Worm (Caenorhabditis elegans) whole organism, late embryonic: ENCODE results near the gene rpl-20.
A peak's percentile ranks its signal among the peaks of the same experiment; 100 is the strongest.

Experiments used
- F13H6.1 ChIP-seq: sonication (generic microtip); optimal IDR thresholded peaks from 2 replicates; lab custom pipeline; 2016; ENCODE audit warnings: missing genetic modification characterization, missing compliant biosample characterization
- K09A11.1 ChIP-seq: sonication (generic microtip); optimal IDR thresholded peaks from 2 replicates; lab custom pipeline; 2017; ENCODE audit warnings: antibody characterized with exemption, mild to moderate bottlenecking, missing genetic modification characterization, missing compliant biosample characterization; ENCODE audit not compliant: insufficient read depth
- ama-1 ChIP-seq: fragments of 150-350 bp; optimal IDR thresholded peaks from 2 replicates; lab custom pipeline; 2014
- ceh-14 ChIP-seq: sonication (generic microtip); optimal IDR thresholded peaks from 2 replicates; lab custom pipeline; 2016; ENCODE audit warnings: missing genotype, missing genetic modification characterization, missing compliant biosample characterization
- ceh-18 ChIP-seq: sonication (generic microtip); optimal IDR thresholded peaks from 2 replicates; lab custom pipeline; 2016; ENCODE audit warnings: missing genetic modification characterization, missing compliant biosample characterization
- ceh-19 ChIP-seq: fragments of 200-800 bp; sonication (Bioruptor generic); optimal IDR thresholded peaks from 2 replicates; lab custom pipeline; 2018; ENCODE audit warnings: mild to moderate bottlenecking, missing genetic modification characterization, missing compliant biosample characterization
- ceh-30 ChIP-seq: fragments of 150-350 bp; optimal IDR thresholded peaks from 2 replicates; lab custom pipeline; 2014; ENCODE audit warnings: missing biosample characterization, missing genetic modification characterization
- ceh-31 ChIP-seq: sonication (generic microtip); optimal IDR thresholded peaks from 2 replicates; lab custom pipeline; 2016; ENCODE audit warnings: missing genetic modification characterization, missing compliant biosample characterization
- ceh-48 ChIP-seq: sonication (generic microtip); optimal IDR thresholded peaks from 2 replicates; lab custom pipeline; 2016; ENCODE audit warnings: missing genetic modification characterization, inconsistent platforms, missing compliant biosample characterization
- ceh-6 ChIP-seq: fragments of 200-800 bp; sonication (Bioruptor generic); optimal IDR thresholded peaks from 2 replicates; lab custom pipeline; 2018; ENCODE audit warnings: mild to moderate bottlenecking, missing genetic modification characterization, missing compliant biosample characterization
- dmd-4 ChIP-seq: sonication (generic microtip); optimal IDR thresholded peaks from 2 replicates; lab custom pipeline; 2016; ENCODE audit warnings: borderline replicate concordance, missing genetic modification characterization, missing compliant biosample characterization
- dve-1 ChIP-seq: sonication (generic microtip); optimal IDR thresholded peaks from 2 replicates; lab custom pipeline; 2017; ENCODE audit warnings: antibody characterized with exemption, mild to moderate bottlenecking, missing genetic modification characterization, missing compliant biosample characterization
- elt-2 ChIP-seq: sonication (generic microtip); optimal IDR thresholded peaks from 2 replicates; lab custom pipeline; 2016; ENCODE audit warnings: missing genetic modification reagents, missing genetic modification characterization, missing compliant biosample characterization
- ets-4 ChIP-seq: sonication (generic microtip); optimal IDR thresholded peaks from 2 replicates; lab custom pipeline; 2016; ENCODE audit warnings: missing genetic modification characterization, missing compliant biosample characterization
- fkh-10 ChIP-seq: fragments of 150-350 bp; optimal IDR thresholded peaks from 2 replicates; lab custom pipeline; 2014; ENCODE audit warnings: missing biosample characterization, missing genetic modification reagents, missing genetic modification characterization
- gmeb-2 ChIP-seq: sonication (generic microtip); optimal IDR thresholded peaks from 2 replicates; lab custom pipeline; 2016; ENCODE audit warnings: missing genetic modification characterization, inconsistent platforms, missing compliant biosample characterization
- hlh-15 ChIP-seq: sonication (generic microtip); optimal IDR thresholded peaks from 2 replicates; lab custom pipeline; 2016; ENCODE audit warnings: missing genetic modification characterization, missing compliant biosample characterization
- hlh-30 ChIP-seq: sonication (generic microtip); optimal IDR thresholded peaks from 2 replicates; lab custom pipeline; 2017; ENCODE audit warnings: antibody characterized with exemption, missing genetic modification characterization, missing compliant biosample characterization; ENCODE audit not compliant: insufficient read depth
- nfya-1 ChIP-seq: sonication (generic microtip); optimal IDR thresholded peaks from 2 replicates; lab custom pipeline; 2017; ENCODE audit warnings: missing genetic modification characterization, mild to moderate bottlenecking, missing compliant biosample characterization, antibody characterized with exemption, moderate library complexity
- nhr-11 ChIP-seq: fragments of 150-350 bp; optimal IDR thresholded peaks from 2 replicates; lab custom pipeline; 2014; ENCODE audit warnings: missing biosample characterization, missing genetic modification characterization
- nhr-232 ChIP-seq: sonication (generic microtip); optimal IDR thresholded peaks from 2 replicates; lab custom pipeline; 2016; ENCODE audit warnings: missing genetic modification characterization, missing compliant biosample characterization
- npax-4 ChIP-seq: sonication (generic microtip); optimal IDR thresholded peaks from 2 replicates; lab custom pipeline; 2016; ENCODE audit warnings: missing genetic modification characterization, missing compliant biosample characterization
- odd-2 ChIP-seq: sonication (generic microtip); optimal IDR thresholded peaks from 2 replicates; lab custom pipeline; 2017; ENCODE audit warnings: antibody characterized with exemption, mild to moderate bottlenecking, missing genetic modification characterization, missing compliant biosample characterization
- pag-3 ChIP-seq: sonication (generic microtip); optimal IDR thresholded peaks from 2 replicates; lab custom pipeline; 2016; ENCODE audit warnings: missing compliant biosample characterization, missing genetic modification characterization, borderline replicate concordance
- pqm-1 ChIP-seq: sonication (generic microtip); optimal IDR thresholded peaks from 2 replicates; lab custom pipeline; 2016; ENCODE audit warnings: missing genetic modification characterization, missing compliant biosample characterization
- pros-1 ChIP-seq: fragments of 150-350 bp; optimal IDR thresholded peaks from 2 replicates; lab custom pipeline; 2014; ENCODE audit warnings: missing biosample characterization, missing genetic modification reagents, missing genetic modification characterization
- ref-2 ChIP-seq: sonication (generic microtip); optimal IDR thresholded peaks from 2 replicates; lab custom pipeline; 2016; ENCODE audit warnings: missing genetic modification characterization, missing compliant biosample characterization
- sdc-2 ChIP-seq: sonication (generic microtip); optimal IDR thresholded peaks from 2 replicates; lab custom pipeline; 2016; ENCODE audit warnings: missing genotype, missing genetic modification characterization, missing compliant biosample characterization
- sox-2 ChIP-seq: fragments of 200-800 bp; sonication (Bioruptor generic); IDR thresholded peaks from 2 replicates; pipeline ENCODE4 v1.3.6; 2022; ENCODE audit warnings: missing genetic modification reagents, missing genetic modification characterization, missing compliant biosample characterization
- sox-4 ChIP-seq: sonication (generic microtip); optimal IDR thresholded peaks from 2 replicates; lab custom pipeline; 2017; ENCODE audit warnings: mild to moderate bottlenecking, missing genetic modification characterization, inconsistent platforms, missing compliant biosample characterization
- tbx-2 ChIP-seq: sonication (generic microtip); optimal IDR thresholded peaks from 2 replicates; lab custom pipeline; 2016; ENCODE audit warnings: missing genetic modification characterization, missing compliant biosample characterization
- ttx-3 ChIP-seq: sonication (generic microtip); optimal IDR thresholded peaks from 2 replicates; lab custom pipeline; 2016; ENCODE audit warnings: missing genetic modification reagents, missing genetic modification characterization, missing compliant biosample characterization
- unc-42 ChIP-seq: sonication (generic microtip); optimal IDR thresholded peaks from 2 replicates; lab custom pipeline; 2016; ENCODE audit warnings: missing genotype, missing genetic modification characterization, missing compliant biosample characterization
- zip-5 ChIP-seq: sonication (generic microtip); optimal IDR thresholded peaks from 2 replicates; lab custom pipeline; 2016; ENCODE audit warnings: missing genetic modification characterization, missing compliant biosample characterization
- ztf-16 ChIP-seq: sonication (generic microtip); optimal IDR thresholded peaks from 2 replicates; lab custom pipeline; 2017; ENCODE audit warnings: missing genetic modification characterization, missing compliant biosample characterization

Gene rpl-20

DNA sequence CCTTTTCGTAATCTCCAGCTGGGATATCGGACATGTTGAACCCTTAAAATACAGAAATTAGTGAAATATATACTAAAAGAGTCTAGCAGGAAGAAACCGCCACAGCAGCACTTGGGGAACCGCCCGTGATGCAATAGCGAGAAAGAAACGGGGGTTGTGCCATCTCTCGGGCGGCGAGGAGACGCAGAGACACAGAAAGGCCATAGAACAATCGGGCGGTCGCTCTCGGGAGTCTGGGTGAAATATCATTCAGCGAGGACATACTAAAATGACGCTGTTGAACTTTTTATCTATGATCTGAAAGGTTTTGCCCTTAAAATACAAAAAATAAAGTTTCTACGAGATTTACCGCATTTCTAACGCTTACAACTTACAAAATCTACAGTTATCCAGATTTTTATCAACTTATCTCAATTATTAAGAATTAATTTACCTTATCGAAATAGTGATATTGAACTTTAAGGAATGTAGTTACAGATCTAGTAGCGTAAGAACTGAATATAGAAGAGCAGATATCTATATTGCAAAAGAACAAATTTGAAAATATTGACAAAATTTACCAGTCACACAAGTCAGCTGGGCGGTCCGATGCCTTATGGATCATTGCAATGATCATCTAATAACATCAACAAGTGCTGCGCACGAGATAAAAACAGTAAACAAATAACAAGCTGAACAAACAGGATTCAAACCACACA lies 1.0 kb downstream of the rpl-20 start, which contains the start of gene cyc-2.1 (continued):
- no peak for TF ChIP-seq K09A11.1
- TF ChIP-seq ceh-48 (tag; lab: Kevin White, UChicago) = no peak
- TF ChIP-seq tbx-2 (tag; lab: Kevin White, UChicago) = peak; percentile 9
- TF ChIP-seq ref-2 (tag; lab: Kevin White, UChicago) = peak; percentile 7
- TF ChIP-seq fkh-10 (GFP tag; lab: Kevin White, UChicago) = no peak
- TF ChIP-seq ets-4 (tag; lab: Kevin White, UChicago) = no peak
- no peak for TF ChIP-seq gmeb-2 (tag; lab: Kevin White, UChicago)
- TF ChIP-seq nhr-11 (tag; lab: Kevin White, UChicago) = no peak
- no peak for TF ChIP-seq sox-2 (GFP tag; lab: Robert Waterston, UW)
- TF ChIP-seq pros-1 = no peak
- TF ChIP-seq hlh-15 (tag; lab: Kevin White, UChicago) = no peak
- no peak for TF ChIP-seq ztf-16 (tag; lab: Kevin White, UChicago)
- no peak for TF ChIP-seq ttx-3 (tag; lab: Kevin White, UChicago)
- TF ChIP-seq pag-3 (tag; lab: Kevin White, UChicago) = no peak
- TF ChIP-seq pqm-1 (tag; lab: Kevin White, UChicago) = peak; percentile 6
- TF ChIP-seq hlh-30 (tag; lab: Kevin White, UChicago) = no peak
- peak; percentile 62 for TF ChIP-seq nfya-1 (tag; lab: Kevin White, UChicago)
- no peak for TF ChIP-seq zip-5 (tag; lab: Kevin White, UChicago)
- no peak for TF ChIP-seq ceh-14 (tag; lab: Kevin White, UChicago)
- peak; percentile 15 for TF ChIP-seq ceh-18 (tag; lab: Kevin White, UChicago)
- no peak for TF ChIP-seq dmd-4 (tag; lab: Kevin White, UChicago)
- TF ChIP-seq unc-42 (tag; lab: Kevin White, UChicago) = no peak
- no peak for TF ChIP-seq npax-4 (tag; lab: Kevin White, UChicago)
- no peak for TF ChIP-seq odd-2 (tag; lab: Kevin White, UChicago)
- no peak for TF ChIP-seq sox-4 (tag; lab: Kevin White, UChicago)
- no peak for TF ChIP-seq dve-1 (tag; lab: Kevin White, UChicago)

ce11 chrIV:4747553-4747952 lies 2.0 kb downstream of the rpl-20 start, which contains the start of gene tctn-1:
Gene tctn-1 (minus strand): TSS chrIV:4747832.
- TF ChIP-seq pag-3 (tag; lab: Kevin White, UChicago) (no peak), unc-42 (tag; lab: Kevin White, UChicago) (no peak), ceh-19 (GFP tag; lab: Kevin White, UChicago) (no peak), ceh-30 (tag; lab: Kevin White, UChicago) (no peak), pros-1 (no peak), ceh-31 (tag; lab: Kevin White, UChicago) (no peak), ama-1 (lab: Kevin White, UChicago) (no peak), sdc-2 (tag; lab: Kevin White, UChicago) (no peak), F13H6.1 (tag; lab: Kevin White, UChicago) (no peak)

DNA sequence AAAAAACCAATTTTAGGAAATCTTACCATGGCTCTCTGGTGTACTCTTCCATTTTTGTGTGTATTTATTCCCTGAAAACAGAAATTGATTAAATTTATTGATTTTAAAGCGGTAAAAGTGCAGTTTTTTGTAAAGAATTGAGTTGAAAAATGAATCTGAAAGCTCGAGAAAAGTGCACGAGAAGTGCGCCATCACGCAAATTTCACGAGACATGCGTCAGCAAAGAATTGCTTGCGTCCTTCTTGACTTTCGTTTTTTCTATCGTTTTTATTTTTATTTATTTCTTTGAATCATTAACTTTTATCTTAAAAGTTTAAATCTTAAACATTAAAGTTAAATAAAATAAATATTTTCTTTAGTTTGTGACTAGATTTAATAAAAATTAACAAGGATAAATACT lies 4.2 kb downstream of the rpl-20 start, which contains the start of gene timm-17B.1:
Gene timm-17B.1 (minus strand): TSS at position 71 of the 400 bp plus-strand sequence.
- no peak for TF ChIP-seq fkh-10 (GFP tag; lab: Kevin White, UChicago)
- no peak for TF ChIP-seq ceh-48 (tag; lab: Kevin White, UChicago)
- TF ChIP-seq elt-2 (tag; lab: Kevin White, UChicago) = peak; percentile 42
- TF ChIP-seq gmeb-2 (tag; lab: Kevin White, UChicago) = no peak
- peak; percentile 36 for TF ChIP-seq ttx-3 (tag; lab: Kevin White, UChicago)
- TF ChIP-seq nhr-232 = no peak
- TF ChIP-seq sox-4 (tag; lab: Kevin White, UChicago) = peak; percentile 6
- no peak for TF ChIP-seq unc-42 (tag; lab: Kevin White, UChicago)
- TF ChIP-seq ceh-6 (GFP tag; lab: Kevin White, UChicago) = no peak
- peak; percentile 35 for TF ChIP-seq nfya-1 (tag; lab: Kevin White, UChicago)
- TF ChIP-seq ceh-19 (GFP tag; lab: Kevin White, UChicago) = no peak
- TF ChIP-seq, all 69 proteins: peak for 4
